Worm (Caenorhabditis elegans): ENCODE results near the gene nlp-16.

DNA sequence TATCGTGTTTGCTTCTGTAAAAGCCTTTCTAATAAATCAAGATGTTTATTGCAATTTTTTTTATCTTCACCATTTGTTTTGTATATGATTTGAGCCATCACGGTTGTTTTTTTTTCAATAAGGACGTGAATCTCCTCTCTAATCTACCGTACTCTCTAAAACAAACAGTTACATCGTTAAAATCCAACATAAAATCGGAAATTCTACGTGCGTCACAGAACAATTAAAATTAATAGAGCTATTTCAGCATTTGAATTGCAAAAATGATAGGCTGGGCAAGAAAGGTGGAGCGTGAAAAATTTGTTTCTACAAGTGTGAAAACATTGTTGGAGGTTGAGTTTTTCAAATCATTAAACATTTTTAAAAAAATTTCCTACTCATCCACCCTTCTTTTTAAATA is 46.2 kb downstream of the nlp-16 start, which contains the start of gene C49A9.5:
- TF ChIP-seq unc-62 (GFP tag; optimal IDR thresholded peaks at IDR 0.05): no peak
- TF ChIP-seq ceh-28 (tag; optimal IDR thresholded peaks at IDR 0.05): no peak
- TF ChIP-seq unc-39 (tag; optimal IDR thresholded peaks at IDR 0.05): no peak
- TF ChIP-seq pha-4 (tag; optimal IDR thresholded peaks at IDR 0.05): no peak
- no peak for TF ChIP-seq nhr-76 (tag; optimal IDR thresholded peaks at IDR 0.05)
- no peak for TF ChIP-seq lin-39 (tag; optimal IDR thresholded peaks at IDR 0.05)
- TF ChIP-seq nhr-77 (tag; optimal IDR thresholded peaks at IDR 0.05): no peak
- TF ChIP-seq elt-3 (tag; optimal IDR thresholded peaks at IDR 0.05): no peak
- TF ChIP-seq nhr-67 (tag; optimal IDR thresholded peaks at IDR 0.05): no peak
- TF ChIP-seq egl-27 (tag; optimal IDR thresholded peaks at IDR 0.05): no peak
